Fruit fly (Drosophila melanogaster) whole organism, prepupa: ENCODE data around the gene Meltrin.

ENCODE experiments used
- CG10631 ChIP-seq: fragments of 200-800 bp; sonication (Bioruptor generic); optimal IDR thresholded peaks from 2 replicates; lab custom pipeline; 2016; ENCODE audit warnings: missing biosample characterization, missing genetic modification characterization
- CG11762 ChIP-seq: fragments of 200-800 bp; sonication (Bioruptor generic); optimal IDR thresholded peaks from 3 replicates; lab custom pipeline; 2016; ENCODE audit warnings: missing biosample characterization, missing genetic modification characterization; ENCODE audit not compliant: insufficient read depth
- CG3919 ChIP-seq: fragments of 200-800 bp; sonication (Bioruptor generic); optimal IDR thresholded peaks from 3 replicates; lab custom pipeline; 2016; ENCODE audit warnings: missing biosample characterization, missing genetic modification characterization
- CG6163 ChIP-seq: fragments of 200-800 bp; sonication (Bioruptor generic); IDR thresholded peaks from 3 replicates; pipeline ENCODE4 v1.3.6; 2022; ENCODE audit warnings: missing biosample characterization, missing genetic modification characterization
- CG6854 ChIP-seq: fragments of 200-800 bp; sonication (Bioruptor generic); optimal IDR thresholded peaks from 2 replicates; lab custom pipeline; 2017; ENCODE audit warnings: missing biosample characterization, mild to moderate bottlenecking, missing genetic modification characterization
- Eip78C ChIP-seq: fragments of 200-800 bp; sonication (Bioruptor generic); peaks from one replicate; lab custom pipeline; 2016; ENCODE audit warnings: missing biosample characterization, missing genetic modification characterization
- Lpt ChIP-seq: fragments of 200-800 bp; sonication (Bioruptor generic); optimal IDR thresholded peaks from 3 replicates; lab custom pipeline; 2016; ENCODE audit warnings: missing biosample characterization, missing genetic modification characterization
- eg ChIP-seq: fragments of 200-800 bp; sonication (Bioruptor generic); IDR thresholded peaks from 3 replicates; pipeline ENCODE4 v1.3.6; 2022; ENCODE audit warnings: missing biosample characterization, missing genetic modification characterization
- net ChIP-seq: fragments of 200-800 bp; sonication (Bioruptor generic); optimal IDR thresholded peaks from 3 replicates; lab custom pipeline; 2016; ENCODE audit warnings: missing biosample characterization, missing genetic modification characterization
- vri ChIP-seq: fragments of 200-800 bp; sonication (Bioruptor generic); optimal IDR thresholded peaks from 3 replicates; lab custom pipeline; 2016; ENCODE audit warnings: missing biosample characterization, mild to moderate bottlenecking, missing genetic modification characterization

DNA sequence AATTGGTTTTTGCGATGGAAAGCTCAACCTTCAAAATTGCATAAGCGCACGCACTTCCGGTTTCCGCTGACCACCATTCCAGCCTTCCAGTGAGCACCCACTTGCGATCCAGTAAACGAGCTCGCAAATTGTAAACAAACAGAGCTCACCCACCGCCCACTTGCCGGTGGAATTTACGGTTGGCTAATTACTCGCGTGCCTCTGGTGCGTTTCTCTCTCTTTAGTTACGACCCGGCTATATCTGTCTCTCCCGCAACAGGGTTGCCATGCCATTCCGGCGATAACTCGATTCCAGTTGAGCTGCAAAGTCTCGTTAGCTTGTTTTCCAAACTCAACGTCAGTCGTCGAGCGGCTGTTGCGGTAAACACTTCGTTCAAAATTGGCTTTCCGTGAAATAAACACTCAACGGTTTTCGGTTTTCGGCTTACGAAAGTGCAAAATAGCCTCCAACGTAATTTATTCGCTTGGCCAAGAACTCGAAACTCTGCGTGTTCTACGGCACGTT, 66.9 kb downstream of the Meltrin start, which contains the start of gene Cad88C:
- TF ChIP-seq CG10631 (no peak), CG6854 (GFP tag; lab: Kevin White, UChicago) (no peak), vri (GFP tag; lab: Kevin White, UChicago) (no peak), net (no peak), CG11762 (GFP tag; lab: Kevin White, UChicago) (no peak), Lpt (GFP tag; lab: Kevin White, UChicago) (no peak), CG6163 (GFP tag; lab: Robert Waterston, UW) (0 out of 3 replicates have a peak, but pooled peaks have one; percentile 16), Eip78C (GFP tag; lab: Kevin White, UChicago) (peak; percentile 60), CG3919 (no peak), eg (GFP tag; lab: Robert Waterston, UW) (no peak)
